Fruit fly (Drosophila melanogaster) whole organism, embryonic: ENCODE results near the gene Nep5.

Source experiments
- Bgb ChIP-seq: fragments of 200-800 bp; sonication (Bioruptor generic); IDR thresholded peaks from 2 replicates; pipeline ENCODE4 v1.3.6; 2022; ENCODE audit warnings: missing biosample characterization, missing genetic modification characterization; ENCODE audit not compliant: partially characterized antibody
- CG10274 ChIP-seq: fragments of 200-800 bp; sonication (Bioruptor generic); optimal IDR thresholded peaks from 3 replicates; lab custom pipeline; 2017; ENCODE audit warnings: missing biosample characterization, mild to moderate bottlenecking, missing genetic modification characterization
- CG10321 ChIP-seq: fragments of 200-800 bp; sonication (Bioruptor generic); IDR thresholded peaks from 2 replicates; pipeline ENCODE4 v1.3.6; 2022; ENCODE audit warnings: missing biosample characterization, missing genetic modification characterization
- CG10565 ChIP-seq: fragments of 200-800 bp; sonication (Bioruptor generic); optimal IDR thresholded peaks from 3 replicates; lab custom pipeline; 2016; ENCODE audit warnings: missing biosample characterization, mild to moderate bottlenecking, missing genetic modification characterization
- CG11398 ChIP-seq: fragments of 200-800 bp; sonication (Bioruptor generic); optimal IDR thresholded peaks from 2 replicates; lab custom pipeline; 2016; ENCODE audit warnings: missing biosample characterization, missing genetic modification characterization
- CG12299 ChIP-seq: fragments of 200-800 bp; sonication (Bioruptor generic); optimal IDR thresholded peaks from 2 replicates; lab custom pipeline; 2018; ENCODE audit warnings: missing biosample characterization, mild to moderate bottlenecking, missing genetic modification characterization
- CG15011 ChIP-seq: fragments of 200-800 bp; sonication (Bioruptor generic); optimal IDR thresholded peaks from 3 replicates; lab custom pipeline; 2018; ENCODE audit warnings: missing biosample characterization, mild to moderate bottlenecking, missing genetic modification characterization
- CG15514 ChIP-seq: fragments of 200-800 bp; sonication (Bioruptor generic); optimal IDR thresholded peaks from 3 replicates; lab custom pipeline; 2017; ENCODE audit warnings: missing biosample characterization, missing genetic modification characterization, mild to moderate bottlenecking, moderate library complexity, missing genetic modification reagents
- CG17612 ChIP-seq: fragments of 200-800 bp; sonication (Bioruptor generic); IDR thresholded peaks from 2 replicates; pipeline ENCODE4 v1.3.6; 2022; ENCODE audit warnings: missing biosample characterization, missing genetic modification characterization
- CG2199 ChIP-seq: fragments of 200-800 bp; sonication (Bioruptor generic); IDR thresholded peaks from 3 replicates; pipeline ENCODE4 v1.3.6; 2022; ENCODE audit warnings: missing biosample characterization, missing genetic modification characterization
- CG32767 ChIP-seq: fragments of 200-800 bp; sonication (Bioruptor generic); IDR thresholded peaks from 2 replicates; pipeline ENCODE4 v1.3.6; 2022; ENCODE audit warnings: missing biosample characterization, missing genetic modification characterization
- CG34224 ChIP-seq: fragments of 200-800 bp; sonication (Bioruptor generic); IDR thresholded peaks from 3 replicates; pipeline ENCODE4 v1.3.6; 2022; ENCODE audit warnings: missing biosample characterization, missing genetic modification characterization; ENCODE audit not compliant: partially characterized antibody
- CG4617 ChIP-seq: fragments of 200-800 bp; sonication (Bioruptor generic); optimal IDR thresholded peaks from 3 replicates; lab custom pipeline; 2016; ENCODE audit warnings: missing biosample characterization, missing genetic modification characterization, borderline replicate concordance
- CG6175 ChIP-seq: fragments of 200-800 bp; sonication (Bioruptor generic); IDR thresholded peaks from 3 replicates; pipeline ENCODE4 v1.3.6; 2022; ENCODE audit warnings: missing biosample characterization, missing genetic modification characterization
- CG6791 ChIP-seq: fragments of 200-800 bp; sonication (Bioruptor generic); IDR thresholded peaks from 3 replicates; pipeline ENCODE4 v1.3.6; 2022; ENCODE audit warnings: missing biosample characterization, missing genetic modification characterization; ENCODE audit not compliant: partially characterized antibody
- CG8388 ChIP-seq: fragments of 200-800 bp; sonication (Bioruptor generic); optimal IDR thresholded peaks from 2 replicates; lab custom pipeline; 2019; ENCODE audit warnings: missing biosample characterization, mild to moderate bottlenecking, missing genetic modification characterization, moderate library complexity
- CG8765 ChIP-seq: fragments of 200-800 bp; sonication (Bioruptor generic); IDR thresholded peaks from 2 replicates; pipeline ENCODE4 v1.3.6; 2022; ENCODE audit warnings: missing biosample characterization, missing genetic modification characterization
- CTCF ChIP-seq: fragments of 200-800 bp; sonication (Bioruptor generic); optimal IDR thresholded peaks from 2 replicates; lab custom pipeline; 2017; ENCODE audit warnings: missing biosample characterization, mild to moderate bottlenecking, missing genetic modification characterization, moderate library complexity
- Camta ChIP-seq: fragments of 200-800 bp; sonication (Bioruptor generic); optimal IDR thresholded peaks from 2 replicates; lab custom pipeline; 2016; ENCODE audit warnings: missing biosample characterization, missing genetic modification characterization
- CkIIα-i1 ChIP-seq: fragments of 200-800 bp; sonication (Bioruptor generic); IDR thresholded peaks from 2 replicates; pipeline ENCODE4 v1.3.6; 2022; ENCODE audit warnings: missing biosample characterization, missing genetic modification characterization
- D19B ChIP-seq: fragments of 200-800 bp; sonication (Bioruptor generic); optimal IDR thresholded peaks from 2 replicates; lab custom pipeline; 2017; ENCODE audit warnings: missing biosample characterization, mild to moderate bottlenecking, missing genetic modification characterization
- Dp ChIP-seq: fragments of 200-800 bp; sonication (Bioruptor generic); optimal IDR thresholded peaks from 2 replicates; lab custom pipeline; 2018; ENCODE audit warnings: missing biosample characterization, mild to moderate bottlenecking, missing genetic modification characterization, moderate library complexity
- Drgx ChIP-seq: fragments of 200-800 bp; sonication (Bioruptor generic); IDR thresholded peaks from 2 replicates; pipeline ENCODE4 v1.3.6; 2022; ENCODE audit warnings: missing biosample characterization, missing genetic modification characterization
- ERR ChIP-seq: fragments of 200-800 bp; sonication (Bioruptor generic); optimal IDR thresholded peaks from 2 replicates; lab custom pipeline; 2016; ENCODE audit warnings: missing biosample characterization, missing genetic modification characterization
- Ets65A ChIP-seq: fragments of 200-800 bp; sonication (Bioruptor generic); peaks from one replicate; lab custom pipeline; 2016; ENCODE audit warnings: missing biosample characterization, missing genetic modification characterization
- Gug ChIP-seq: fragments of 200-800 bp; sonication (Bioruptor generic); IDR thresholded peaks from 4 replicates; pipeline ENCODE4 v1.3.6; 2022; ENCODE audit warnings: missing biosample characterization, missing genetic modification characterization
- HHEX ChIP-seq: fragments of 200-800 bp; sonication (Bioruptor generic); optimal IDR thresholded peaks from 3 replicates; lab custom pipeline; 2017; ENCODE audit warnings: missing biosample characterization, mild to moderate bottlenecking, missing genetic modification characterization, missing genetic modification reagents
- Hmx ChIP-seq: fragments of 200-800 bp; sonication (Bioruptor generic); optimal IDR thresholded peaks from 2 replicates; lab custom pipeline; 2016; ENCODE audit warnings: missing biosample characterization, missing genetic modification characterization
- Hr39 ChIP-seq: fragments of >200 bp; optimal IDR thresholded peaks from 2 replicates; lab custom pipeline; 2017
- Kr ChIP-seq: fragments of 200-800 bp; sonication (Bioruptor generic); optimal IDR thresholded peaks from 2 replicates; lab custom pipeline; 2017; ENCODE audit warnings: missing biosample characterization, mild to moderate bottlenecking, missing genetic modification characterization
- Mes4 ChIP-seq: fragments of 200-800 bp; sonication (Bioruptor generic); optimal IDR thresholded peaks from 2 replicates; lab custom pipeline; 2016; ENCODE audit warnings: missing biosample characterization, missing genetic modification characterization
- Pdp1 ChIP-seq, 2 experiments: fragments of 200-800 bp; sonication (Bioruptor generic); optimal IDR thresholded peaks; 3 replicates each; lab custom pipeline; 2016; ENCODE audit warnings: missing biosample characterization in 2 of 2, missing genetic modification characterization in 2 of 2, mild to moderate bottlenecking in 1 of 2, moderate library complexity in 1 of 2
- btn ChIP-seq: fragments of 200-800 bp; sonication (Bioruptor generic); optimal IDR thresholded peaks from 2 replicates; lab custom pipeline; 2016; ENCODE audit warnings: missing biosample characterization, missing genetic modification characterization
- chinmo ChIP-seq: fragments of 200-800 bp; sonication (Bioruptor generic); IDR thresholded peaks from 4 replicates; pipeline ENCODE4 v1.3.6; 2022; ENCODE audit warnings: missing biosample characterization, missing genetic modification characterization; ENCODE audit not compliant: partially characterized antibody
- croc ChIP-seq: fragments of 200-800 bp; sonication (Bioruptor generic); conservative IDR thresholded peaks from 3 replicates; pipeline ENCODE4 v1.3.6; 2022; ENCODE audit warnings: missing biosample characterization, missing genetic modification characterization
- danr ChIP-seq: fragments of 200-800 bp; sonication (Bioruptor generic); IDR thresholded peaks from 2 replicates; pipeline ENCODE4 v1.3.6; 2022; ENCODE audit warnings: missing biosample characterization, missing genetic modification characterization
- kni ChIP-seq: fragments of 200-800 bp; sonication (Bioruptor generic); optimal IDR thresholded peaks from 3 replicates; lab custom pipeline; 2017; ENCODE audit warnings: mild to moderate bottlenecking, missing biosample characterization, missing genetic modification reagents, missing genetic modification characterization
- nom ChIP-seq: fragments of 200-800 bp; sonication (Bioruptor generic); optimal IDR thresholded peaks from 2 replicates; lab custom pipeline; 2017; ENCODE audit warnings: missing biosample characterization, missing genetic modification characterization, mild to moderate bottlenecking, moderate library complexity, missing genetic modification reagents
- prd ChIP-seq, 3 experiments: fragments of >200 bp in 2 of 3; fragments of 200-800 bp in 1 of 3; sonication (Bioruptor generic) in 1 of 3; optimal IDR thresholded peaks in 2 of 3; IDR thresholded peaks in 1 of 3; 2 replicates in 2 of 3; 3 replicates in 1 of 3; pipeline versions ENCODE4 v1.3.6 to Lab custom; 2017 to 2022; ENCODE audit warnings: missing biosample characterization in 1 of 3, missing genetic modification characterization in 1 of 3
- run ChIP-seq: fragments of 200-800 bp; sonication (Bioruptor generic); optimal IDR thresholded peaks from 3 replicates; lab custom pipeline; 2018; ENCODE audit warnings: missing biosample characterization, mild to moderate bottlenecking, missing genetic modification characterization
- sens ChIP-seq: fragments of 200-800 bp; sonication (Bioruptor generic); peaks from one replicate; lab custom pipeline; 2016; ENCODE audit warnings: missing biosample characterization, missing genetic modification characterization
- sug ChIP-seq: fragments of 200-800 bp; optimal IDR thresholded peaks from 2 replicates; lab custom pipeline; 2019; ENCODE audit warnings: missing biosample characterization, mild to moderate bottlenecking, missing genetic modification characterization, moderate library complexity
- ttk ChIP-seq: fragments of 200-800 bp; sonication (Bioruptor generic); IDR thresholded peaks from 2 replicates; pipeline ENCODE4 v2.1.2; 2022; ENCODE audit warnings: missing biosample characterization, missing genetic modification characterization
- vnd ChIP-seq: fragments of 200-800 bp; sonication (Bioruptor generic); IDR thresholded peaks from 3 replicates; pipeline ENCODE4 v1.3.6; 2022; ENCODE audit warnings: missing biosample characterization, missing genetic modification characterization; ENCODE audit not compliant: partially characterized antibody

Nep5 gene

dm6 chr3R:27087549-27087948 lies 23.6 kb upstream of the Nep5 start, which contains the start of gene Cpr97Ea:
Cpr97Ea (minus strand) TSS chr3R:27087778.
- TF ChIP-seq croc (GFP tag; lab: Robert Waterston, UW), result no peak
- no peak for TF ChIP-seq danr (GFP tag; lab: Robert Waterston, UW)
- TF ChIP-seq prd (optimal IDR thresholded peaks at IDR 0.05; lab: Kevin White, UChicago), result no peak
- no peak for TF ChIP-seq prd (GFP tag; IDR thresholded peaks at IDR 0.05; lab: Robert Waterston, UW)
- no peak for TF ChIP-seq Hmx
- no peak for TF ChIP-seq CG6175 (GFP tag; lab: Robert Waterston, UW)
- TF ChIP-seq CG10274 (GFP tag; lab: Kevin White, UChicago), result no peak
- TF ChIP-seq CkIIα-i1, result no peak
- TF ChIP-seq Ets65A (GFP tag; lab: Kevin White, UChicago), result no peak
- TF ChIP-seq Mes4 (GFP tag; lab: Kevin White, UChicago), result no peak
- TF ChIP-seq CG15011 (GFP tag; lab: Kevin White, UChicago), result no peak
- no peak for TF ChIP-seq CG10565 (GFP tag; lab: Kevin White, UChicago)
- no peak for TF ChIP-seq btn (GFP tag; lab: Kevin White, UChicago)
- no peak for TF ChIP-seq CG15514
- no peak for TF ChIP-seq Camta (GFP tag; lab: Kevin White, UChicago)
- TF ChIP-seq Kr (GFP tag; lab: Kevin White, UChicago), result no peak
- TF ChIP-seq CG17612 (GFP tag; lab: Robert Waterston, UW), result no peak
- no peak for TF ChIP-seq vnd (GFP tag; lab: Robert Waterston, UW)
- TF ChIP-seq sug, result no peak
- no peak for TF ChIP-seq Hr39 (lab: Kevin White, UChicago)
- no peak for TF ChIP-seq CG12299 (tag; lab: Kevin White, UChicago)
- TF ChIP-seq, all 482 proteins: peak for 0

- TF ChIP-seq Drgx, result peak; percentile 32; the same call in 1 of the 2 replicates
- TF ChIP-seq nom, result peak; percentile 40
- no peak for TF ChIP-seq kni (GFP tag; lab: Kevin White, UChicago)
- TF ChIP-seq ttk (GFP tag; lab: Robert Waterston, UW), result no peak
- no peak for TF ChIP-seq Dp
These were observed 20.6 kb upstream of the Nep5 start for dm6 chr3R:27084528-27085052.

- TF ChIP-seq CG4617 (GFP tag; lab: Kevin White, UChicago) (no peak), D19B (GFP tag; lab: Kevin White, UChicago) (no peak), Bgb (peak; percentile 62), CG15011 (GFP tag; lab: Kevin White, UChicago) (no peak), CG10321 (GFP tag; lab: Robert Waterston, UW) (no peak), chinmo (GFP tag; lab: Robert Waterston, UW) (0 out of 4 replicates have a peak, but pooled peaks have one; percentile 34), CG8765 (GFP tag; lab: Robert Waterston, UW) (no peak), CG32767 (GFP tag; lab: Robert Waterston, UW) (no peak), HHEX (GFP tag; lab: Kevin White, UChicago) (no peak), CG2199 (GFP tag; lab: Robert Waterston, UW) (0 out of 3 replicates have a peak, but pooled peaks have one; percentile 35), ERR (no peak), CG34224 (no peak), Gug (GFP tag; lab: Robert Waterston, UW) (no peak), CG6791 (peak; percentile 58; the same call in 2 of the 3 replicates), sens (peak; percentile 50), Pdp1 (GFP tag; optimal IDR thresholded peaks at IDR 0.05; lab: Kevin White, UChicago) (no peak), run (no peak), CTCF (peak; percentile 80), CG11398 (GFP tag; lab: Kevin White, UChicago) (no peak), CG8388 (GFP tag; lab: Kevin White, UChicago) (no peak)
These were observed 18.8 kb upstream of the Nep5 start for dm6 chr3R:27082752-27083151.
